Fruit fly (Drosophila melanogaster) whole organism: ENCODE results near the gene CG33098.

ENCODE experiments used
- CG8478 ChIP-seq: fragments of >200 bp; optimal IDR thresholded peaks from 2 replicates; lab custom pipeline; 2018; ENCODE audit warnings: inconsistent platforms
- Dll ChIP-seq: fragments of >200 bp; optimal IDR thresholded peaks from 2 replicates; lab custom pipeline; 2017
- EcR ChIP-seq, 2 experiments: fragments of >200 bp; optimal IDR thresholded peaks; 2 replicates each; lab custom pipeline; 2017; ENCODE audit warnings: missing biosample characterization in 2 of 2, missing genetic modification characterization in 2 of 2, missing genetic modification reagents in 2 of 2
- psq ChIP-seq: fragments of >200 bp; optimal IDR thresholded peaks from 2 replicates; lab custom pipeline; 2017
- usp ChIP-seq: fragments of >200 bp; optimal IDR thresholded peaks from 2 replicates; lab custom pipeline; 2017; ENCODE audit warnings: missing biosample characterization, missing genetic modification characterization, mixed read lengths

DNA sequence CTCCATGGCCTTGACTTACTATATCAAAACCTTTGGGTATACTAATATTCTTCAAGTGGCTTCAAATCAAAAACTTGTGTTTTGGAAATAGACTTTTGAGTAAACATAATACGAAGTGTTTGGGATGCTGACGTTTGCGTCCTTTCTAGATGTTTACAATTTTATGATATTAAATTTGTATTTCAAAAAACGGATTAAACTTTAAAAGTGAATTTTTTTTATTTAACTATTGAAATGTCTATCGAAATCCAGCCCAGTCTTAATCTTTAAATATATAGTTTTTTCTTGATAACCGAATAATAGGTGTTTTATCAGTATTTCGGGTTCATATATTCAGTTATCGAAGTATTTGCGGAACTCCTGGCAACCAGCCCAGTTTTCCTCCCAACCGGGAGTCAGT, 22.4 kb upstream of the CG33098 start, which contains the start of gene Tim17a1:
- TF ChIP-seq psq (lab: Kevin White, UChicago) (no peak), usp (GFP tag; lab: Kevin White, UChicago) (no peak), CG8478 (lab: Kevin White, UChicago) (no peak), Dll (no peak), EcR (GFP tag; optimal IDR thresholded peaks at IDR 0.05; lab: Kevin White, UChicago) (no peak)
